Fruit fly (Drosophila melanogaster) whole organism, embryonic: ENCODE results near the gene hop.

ENCODE experiments used
- Bteb2 ChIP-seq: fragments of 200-800 bp; sonication (Bioruptor generic); optimal IDR thresholded peaks from 2 replicates; lab custom pipeline; 2016; ENCODE audit warnings: missing biosample characterization, missing genetic modification characterization
- CG1024 ChIP-seq: fragments of 200-800 bp; sonication (Bioruptor generic); IDR thresholded peaks from 2 replicates; pipeline ENCODE4 v1.3.6; 2022; ENCODE audit warnings: missing biosample characterization, missing genetic modification characterization
- CG10654 ChIP-seq: fragments of 200-800 bp; sonication (Bioruptor generic); optimal IDR thresholded peaks from 2 replicates; lab custom pipeline; 2016; ENCODE audit warnings: missing biosample characterization, missing genetic modification characterization
- CG16813 ChIP-seq: fragments of 200-800 bp; sonication (Bioruptor generic); IDR thresholded peaks from 3 replicates; pipeline ENCODE4 v1.3.6; 2022; ENCODE audit warnings: missing biosample characterization, missing genetic modification characterization; ENCODE audit not compliant: partially characterized antibody
- CG17328 ChIP-seq: fragments of 200-800 bp; sonication (Bioruptor generic); IDR thresholded peaks from 2 replicates; pipeline ENCODE4 v1.3.6; 2022; ENCODE audit warnings: missing biosample characterization, missing genetic modification characterization
- CG17829 ChIP-seq: fragments of 200-800 bp; optimal IDR thresholded peaks from 2 replicates; lab custom pipeline; 2019; ENCODE audit warnings: missing biosample characterization, mild to moderate bottlenecking, missing genetic modification characterization, moderate library complexity
- CG17912 ChIP-seq: fragments of 200-800 bp; sonication (Bioruptor generic); optimal IDR thresholded peaks from 2 replicates; lab custom pipeline; 2018; ENCODE audit warnings: missing biosample characterization, mild to moderate bottlenecking, missing genetic modification characterization
- CG3065 ChIP-seq: fragments of 200-800 bp; sonication (Bioruptor generic); optimal IDR thresholded peaks from 2 replicates; lab custom pipeline; 2016; ENCODE audit warnings: missing biosample characterization, missing genetic modification characterization
- CG4360 ChIP-seq: fragments of 200-800 bp; sonication (Bioruptor generic); IDR thresholded peaks from 2 replicates; pipeline ENCODE4 v1.3.6; 2022; ENCODE audit warnings: missing biosample characterization, missing genetic modification characterization
- CG5245 ChIP-seq: fragments of 200-800 bp; sonication (Bioruptor generic); optimal IDR thresholded peaks from 3 replicates; lab custom pipeline; 2016; ENCODE audit warnings: missing biosample characterization, missing genetic modification characterization
- CG7987 ChIP-seq: fragments of 200-800 bp; sonication (Bioruptor generic); optimal IDR thresholded peaks from 2 replicates; lab custom pipeline; 2018; ENCODE audit warnings: missing biosample characterization, mild to moderate bottlenecking, missing genetic modification characterization, moderate library complexity
- CrebB ChIP-seq: fragments of 200-800 bp; sonication (Bioruptor generic); optimal IDR thresholded peaks from 3 replicates; lab custom pipeline; 2018; ENCODE audit warnings: missing biosample characterization, mild to moderate bottlenecking, missing genetic modification characterization
- D19B ChIP-seq: fragments of 200-800 bp; sonication (Bioruptor generic); optimal IDR thresholded peaks from 2 replicates; lab custom pipeline; 2017; ENCODE audit warnings: missing biosample characterization, mild to moderate bottlenecking, missing genetic modification characterization
- Dip2 ChIP-seq: fragments of 200-800 bp; sonication (Bioruptor generic); IDR thresholded peaks from 2 replicates; pipeline ENCODE4 v1.3.6; 2022; ENCODE audit warnings: missing biosample characterization, missing genetic modification characterization
- Dip3 ChIP-seq: fragments of 200-800 bp; sonication (Bioruptor generic); optimal IDR thresholded peaks from 3 replicates; lab custom pipeline; 2016; ENCODE audit warnings: missing biosample characterization, missing genetic modification characterization
- Drgx ChIP-seq: fragments of 200-800 bp; sonication (Bioruptor generic); IDR thresholded peaks from 2 replicates; pipeline ENCODE4 v1.3.6; 2022; ENCODE audit warnings: missing biosample characterization, missing genetic modification characterization
- HLH4C ChIP-seq: fragments of 200-800 bp; sonication (Bioruptor generic); IDR thresholded peaks from 3 replicates; pipeline ENCODE4 v1.3.6; 2022; ENCODE audit warnings: missing biosample characterization, missing genetic modification characterization; ENCODE audit not compliant: partially characterized antibody
- MESR4 ChIP-seq: fragments of 200-800 bp; sonication (Bioruptor generic); optimal IDR thresholded peaks from 2 replicates; lab custom pipeline; 2018; ENCODE audit warnings: missing biosample characterization, mild to moderate bottlenecking, missing genetic modification characterization, moderate library complexity
- NFAT ChIP-seq: fragments of 200-800 bp; sonication (Bioruptor generic); IDR thresholded peaks from 2 replicates; pipeline ENCODE4 v1.3.6; 2022; ENCODE audit warnings: missing biosample characterization, missing genetic modification characterization
- Neu2 ChIP-seq: fragments of 200-800 bp; sonication (Bioruptor generic); optimal IDR thresholded peaks from 3 replicates; lab custom pipeline; 2016; ENCODE audit warnings: missing biosample characterization, missing genetic modification characterization, borderline replicate concordance
- NfI ChIP-seq: fragments of 200-800 bp; sonication (Bioruptor generic); optimal IDR thresholded peaks from 3 replicates; lab custom pipeline; 2018; ENCODE audit warnings: missing biosample characterization, mild to moderate bottlenecking, missing genetic modification characterization, moderate library complexity
- Sin3A ChIP-seq: fragments of >200 bp; optimal IDR thresholded peaks from 2 replicates; lab custom pipeline; 2018
- ap ChIP-seq: fragments of 200-800 bp; sonication (Bioruptor generic); IDR thresholded peaks from 2 replicates; pipeline ENCODE4 v1.3.6; 2022; ENCODE audit warnings: missing biosample characterization, missing genetic modification characterization
- bigmax ChIP-seq: fragments of 200-800 bp; sonication (Bioruptor generic); optimal IDR thresholded peaks from 2 replicates; lab custom pipeline; 2018; ENCODE audit warnings: missing biosample characterization, mild to moderate bottlenecking, missing genetic modification characterization
- chif ChIP-seq, 2 experiments: fragments of 200-800 bp; sonication (Bioruptor generic); optimal IDR thresholded peaks; 3 replicates each; lab custom pipeline; 2016; ENCODE audit warnings: missing biosample characterization in 2 of 2, missing genetic modification characterization in 2 of 2
- chn ChIP-seq: fragments of 200-800 bp; sonication (Bioruptor generic); optimal IDR thresholded peaks from 2 replicates; lab custom pipeline; 2016; ENCODE audit warnings: missing biosample characterization, missing genetic modification characterization
- da ChIP-seq: fragments of 200-800 bp; sonication (Bioruptor generic); optimal IDR thresholded peaks from 2 replicates; lab custom pipeline; 2016; ENCODE audit warnings: missing biosample characterization, missing genetic modification characterization
- dpn ChIP-seq, 2 experiments: fragments of 200-800 bp; sonication (Bioruptor generic); optimal IDR thresholded peaks; 3 replicates each; lab custom pipeline; 2016; ENCODE audit warnings: missing biosample characterization in 2 of 2, missing genetic modification characterization in 2 of 2
- eyg ChIP-seq: fragments of 200-800 bp; sonication (Bioruptor generic); optimal IDR thresholded peaks from 3 replicates; lab custom pipeline; 2016; ENCODE audit warnings: missing biosample characterization, missing genetic modification characterization
- gcm2 ChIP-seq: fragments of 200-800 bp; sonication (Bioruptor generic); optimal IDR thresholded peaks from 2 replicates; lab custom pipeline; 2016; ENCODE audit warnings: missing biosample characterization, missing genetic modification characterization
- inv ChIP-seq: fragments of 200-800 bp; sonication (Bioruptor generic); IDR thresholded peaks from 2 replicates; pipeline ENCODE4 v1.3.6; 2022; ENCODE audit warnings: missing biosample characterization, missing genetic modification characterization; ENCODE audit not compliant: partially characterized antibody
- lilli ChIP-seq: fragments of 200-800 bp; sonication (Bioruptor generic); optimal IDR thresholded peaks from 3 replicates; lab custom pipeline; 2016; ENCODE audit warnings: missing biosample characterization, missing genetic modification characterization
- mirr ChIP-seq: fragments of 200-800 bp; sonication (Bioruptor generic); optimal IDR thresholded peaks from 3 replicates; lab custom pipeline; 2018; ENCODE audit warnings: missing biosample characterization, mild to moderate bottlenecking, missing genetic modification characterization
- nau ChIP-seq: fragments of 200-800 bp; sonication (Bioruptor generic); optimal IDR thresholded peaks from 3 replicates; lab custom pipeline; 2017; ENCODE audit warnings: missing biosample characterization, mild to moderate bottlenecking, missing genetic modification characterization, missing genetic modification reagents
- p53 ChIP-seq: fragments of 200-800 bp; sonication (Bioruptor generic); optimal IDR thresholded peaks from 2 replicates; lab custom pipeline; 2016; ENCODE audit warnings: missing biosample characterization, missing genetic modification characterization
- pnt ChIP-seq: fragments of 200-800 bp; sonication (Bioruptor generic); optimal IDR thresholded peaks from 3 replicates; lab custom pipeline; 2016; ENCODE audit warnings: missing biosample characterization, missing genetic modification characterization
- run ChIP-seq: fragments of 200-800 bp; sonication (Bioruptor generic); optimal IDR thresholded peaks from 3 replicates; lab custom pipeline; 2018; ENCODE audit warnings: missing biosample characterization, mild to moderate bottlenecking, missing genetic modification characterization
- shn ChIP-seq: fragments of 200-800 bp; sonication (Bioruptor generic); optimal IDR thresholded peaks from 3 replicates; lab custom pipeline; 2016; ENCODE audit warnings: missing biosample characterization, missing genetic modification characterization
- slbo ChIP-seq: fragments of 200-800 bp; sonication (Bioruptor generic); IDR thresholded peaks from 2 replicates; pipeline ENCODE4 v1.3.6; 2022; ENCODE audit warnings: missing biosample characterization, missing genetic modification characterization
- slou ChIP-seq: fragments of 200-800 bp; sonication (Bioruptor generic); optimal IDR thresholded peaks from 3 replicates; lab custom pipeline; 2016; ENCODE audit warnings: missing biosample characterization, missing genetic modification characterization
- sna ChIP-seq: fragments of 200-800 bp; sonication (Bioruptor generic); IDR thresholded peaks from 2 replicates; pipeline ENCODE4 v1.3.6; 2022; ENCODE audit warnings: missing biosample characterization, missing genetic modification characterization; ENCODE audit not compliant: partially characterized antibody
- sqz ChIP-seq: fragments of 200-800 bp; sonication (Bioruptor generic); optimal IDR thresholded peaks from 3 replicates; lab custom pipeline; 2018; ENCODE audit warnings: missing biosample characterization, mild to moderate bottlenecking, missing genetic modification characterization
- tio ChIP-seq: fragments of 200-800 bp; sonication (Bioruptor generic); optimal IDR thresholded peaks from 2 replicates; lab custom pipeline; 2017; ENCODE audit warnings: missing biosample characterization, missing genetic modification characterization, inconsistent platforms
- tna ChIP-seq: fragments of 200-800 bp; sonication (Bioruptor generic); IDR thresholded peaks from 2 replicates; pipeline ENCODE4 v1.3.6; 2022; ENCODE audit warnings: missing biosample characterization, missing genetic modification characterization; ENCODE audit not compliant: partially characterized antibody
- trh ChIP-seq: fragments of 200-800 bp; sonication (Bioruptor generic); optimal IDR thresholded peaks from 2 replicates; lab custom pipeline; 2016; ENCODE audit warnings: missing biosample characterization, missing genetic modification characterization
- ttk ChIP-seq: fragments of 200-800 bp; sonication (Bioruptor generic); IDR thresholded peaks from 2 replicates; pipeline ENCODE4 v2.1.2; 2022; ENCODE audit warnings: missing biosample characterization, missing genetic modification characterization
- tx ChIP-seq: fragments of 200-800 bp; sonication (Bioruptor generic); optimal IDR thresholded peaks from 2 replicates; lab custom pipeline; 2016; ENCODE audit warnings: missing biosample characterization, missing genetic modification characterization
- unpg ChIP-seq: fragments of 200-800 bp; sonication (Bioruptor generic); optimal IDR thresholded peaks from 3 replicates; lab custom pipeline; 2018; ENCODE audit warnings: missing biosample characterization, mild to moderate bottlenecking, missing genetic modification characterization, moderate library complexity
- vnd ChIP-seq: fragments of 200-800 bp; sonication (Bioruptor generic); IDR thresholded peaks from 3 replicates; pipeline ENCODE4 v1.3.6; 2022; ENCODE audit warnings: missing biosample characterization, missing genetic modification characterization; ENCODE audit not compliant: partially characterized antibody
- wek ChIP-seq: fragments of 200-800 bp; sonication (Bioruptor generic); optimal IDR thresholded peaks from 3 replicates; lab custom pipeline; 2018; ENCODE audit warnings: missing biosample characterization, mild to moderate bottlenecking, missing genetic modification characterization, moderate library complexity
- zfh1 ChIP-seq: fragments of 200-800 bp; sonication (Bioruptor generic); IDR thresholded peaks from 3 replicates; pipeline ENCODE4 v1.3.6; 2022; ENCODE audit warnings: missing biosample characterization, missing genetic modification characterization

hop gene

dm6 chrX:11325175-11325768 lies 42.6 kb downstream of the hop start, which contains the start of gene Gapvd1 (continued):
- TF ChIP-seq Bteb2 (GFP tag; lab: Kevin White, UChicago) (peak; percentile 21), MESR4 (peak; percentile 61), zfh1 (GFP tag; lab: Robert Waterston, UW) (peak; percentile 61; the same call in 2 of the 3 replicates), p53 (GFP tag; lab: Kevin White, UChicago) (no peak), sqz (GFP tag; lab: Kevin White, UChicago) (peak; percentile 16), inv (GFP tag; lab: Robert Waterston, UW) (peak; percentile 72), ap (GFP tag; lab: Robert Waterston, UW) (no peak), HLH4C (GFP tag; lab: Robert Waterston, UW) (peak; percentile 88), Drgx (GFP tag; lab: Robert Waterston, UW) (no peak), unpg (GFP tag; lab: Kevin White, UChicago) (no peak), eyg (GFP tag; lab: Kevin White, UChicago) (no peak), Neu2 (no peak), pnt (GFP tag; lab: Kevin White, UChicago) (no peak), CrebB (tag; lab: Kevin White, UChicago) (no peak), ttk (GFP tag; lab: Robert Waterston, UW) (no peak), Sin3A (peak; percentile 37), CG7987 (GFP tag; lab: Kevin White, UChicago) (no peak), CG1024 (GFP tag; lab: Robert Waterston, UW) (no peak), shn (no peak), wek (GFP tag; lab: Kevin White, UChicago) (no peak), dpn (GFP tag; optimal IDR thresholded peaks at IDR 0.05; lab: Kevin White, UChicago) (peak; percentile 10 to 20), tio (GFP tag; lab: Kevin White, UChicago) (no peak), CG17912 (GFP tag; lab: Kevin White, UChicago) (no peak), slou (GFP tag; lab: Kevin White, UChicago) (no peak), NFAT (GFP tag; lab: Robert Waterston, UW) (peak; percentile 53; the same call in 1 of the 2 replicates), da (no peak), tx (GFP tag; lab: Kevin White, UChicago) (no peak), D19B (GFP tag; lab: Kevin White, UChicago) (no peak), sna (GFP tag; lab: Robert Waterston, UW) (peak; percentile 56; the same call in 1 of the 2 replicates), Dip3 (GFP tag; lab: Kevin White, UChicago) (no peak), CG3065 (GFP tag; lab: Kevin White, UChicago) (no peak), NfI (no peak), chif (GFP tag; optimal IDR thresholded peaks at IDR 0.05; lab: Kevin White, UChicago) (no peak), Dip2 (no peak), vnd (GFP tag; lab: Robert Waterston, UW) (peak; percentile 79), CG10654 (GFP tag; lab: Kevin White, UChicago) (no peak), CG4360 (GFP tag; lab: Robert Waterston, UW) (peak; percentile 93), CG5245 (GFP tag; lab: Kevin White, UChicago) (no peak), trh (GFP tag; lab: Kevin White, UChicago) (no peak), tna (GFP tag; lab: Robert Waterston, UW) (peak; percentile 80), nau (GFP tag; lab: Kevin White, UChicago) (no peak), CG16813 (GFP tag; lab: Robert Waterston, UW) (peak; percentile 84), bigmax (GFP tag; lab: Kevin White, UChicago) (no peak), slbo (GFP tag; lab: Robert Waterston, UW) (peak; percentile 44; the same call in 1 of the 2 replicates), CG17328 (0 out of 2 replicates have a peak, but pooled peaks have one; percentile 14), gcm2 (GFP tag; lab: Kevin White, UChicago) (no peak), CG17829 (peak; percentile 12), chn (GFP tag; lab: Kevin White, UChicago) (no peak), lilli (GFP tag; lab: Kevin White, UChicago) (peak; percentile 44), run (tag; lab: Kevin White, UChicago) (no peak), mirr (no peak)
